Fruit fly (Drosophila melanogaster): Measurements from ENCODE around the gene CG12099.
A peak's percentile ranks its signal among the peaks of the same experiment; 100 is the strongest.

CG12099 gene

dm6 chr3L:1602064-1602832, 44.0 kb upstream of the CG12099 start, which contains the start of gene CG12104 (continued):
- TF ChIP-seq CG14667 (GFP tag; IDR thresholded peaks at IDR 0.05): no peak
- TF ChIP-seq ham (GFP tag; IDR thresholded peaks at IDR 0.05): no peak
- no peak for TF ChIP-seq abd-A (tag; optimal IDR thresholded peaks at IDR 0.05)
- no peak for TF ChIP-seq Dip2 (GFP tag; IDR thresholded peaks at IDR 0.05)
- TF ChIP-seq CG10147 (GFP tag; optimal IDR thresholded peaks at IDR 0.05): no peak
- TF ChIP-seq lmd (GFP tag; IDR thresholded peaks at IDR 0.05): no peak
- TF ChIP-seq CG31388 (GFP tag; optimal IDR thresholded peaks at IDR 0.05): no peak
- TF ChIP-seq az2 (GFP tag; optimal IDR thresholded peaks at IDR 0.05): no peak
- peak; percentile 27 for TF ChIP-seq CG1529 (GFP tag; optimal IDR thresholded peaks at IDR 0.05)
- peak; percentile 5 for TF ChIP-seq CTCF (GFP tag; optimal IDR thresholded peaks at IDR 0.05)
- no peak for TF ChIP-seq toy (GFP tag; IDR thresholded peaks at IDR 0.05)
- TF ChIP-seq ap (GFP tag; IDR thresholded peaks at IDR 0.05): no peak
- no peak for TF ChIP-seq slp2 (GFP tag; optimal IDR thresholded peaks at IDR 0.05)
- TF ChIP-seq CG16863 (GFP tag; optimal IDR thresholded peaks at IDR 0.05): no peak
- no peak for TF ChIP-seq CG32767 (GFP tag; IDR thresholded peaks at IDR 0.05)
- no peak for TF ChIP-seq CG10274 (GFP tag; optimal IDR thresholded peaks at IDR 0.05)
- no peak for TF ChIP-seq tap (tag; optimal IDR thresholded peaks at IDR 0.05)
- no peak for TF ChIP-seq sima (GFP tag; optimal IDR thresholded peaks at IDR 0.05)
- TF ChIP-seq fd64A (GFP tag; optimal IDR thresholded peaks at IDR 0.05): no peak
- no peak for TF ChIP-seq wdn (GFP tag; IDR thresholded peaks at IDR 0.05)
- no peak for TF ChIP-seq org-1 (GFP tag; optimal IDR thresholded peaks at IDR 0.05)
- no peak for TF ChIP-seq CG16779 (GFP tag; IDR thresholded peaks at IDR 0.05)
- TF ChIP-seq CG8765 (GFP tag; IDR thresholded peaks at IDR 0.05): no peak
- no peak for TF ChIP-seq CG31365 (tag; optimal IDR thresholded peaks at IDR 0.05)
- TF ChIP-seq slbo (GFP tag; IDR thresholded peaks at IDR 0.05): peak; percentile 38; the same call in 1 of the 2 replicates
- no peak for TF ChIP-seq jing (GFP tag; optimal IDR thresholded peaks at IDR 0.05)
- peak; percentile 15 for TF ChIP-seq Fer1 (GFP tag; optimal IDR thresholded peaks at IDR 0.05)
- TF ChIP-seq Bteb2 (GFP tag; optimal IDR thresholded peaks at IDR 0.05): no peak
- TF ChIP-seq CG15073 (GFP tag; optimal IDR thresholded peaks at IDR 0.05): no peak
- no peak for TF ChIP-seq Hand (GFP tag; optimal IDR thresholded peaks at IDR 0.05)
- TF ChIP-seq CG11456 (GFP tag; IDR thresholded peaks at IDR 0.05): no peak
- no peak for TF ChIP-seq Hr39 (optimal IDR thresholded peaks at IDR 0.05)
- no peak for TF ChIP-seq unc-4 (GFP tag; IDR thresholded peaks at IDR 0.05; ENCODE audit: partially characterized antibody)
- TF ChIP-seq HmgZ (tag; optimal IDR thresholded peaks at IDR 0.05): peak; percentile 38
- TF ChIP-seq ttk (GFP tag; IDR thresholded peaks at IDR 0.05): no peak
- TF ChIP-seq ab (GFP tag; optimal IDR thresholded peaks at IDR 0.05): no peak
- no peak for TF ChIP-seq fru (optimal IDR thresholded peaks at IDR 0.05)
- no peak for TF ChIP-seq CG4854 (GFP tag; optimal IDR thresholded peaks at IDR 0.05)
- no peak for TF ChIP-seq Doc2 (GFP tag; IDR thresholded peaks at IDR 0.05)
- TF ChIP-seq TFAM (GFP tag; optimal IDR thresholded peaks at IDR 0.05): no peak
- no peak for TF ChIP-seq z (GFP tag; IDR thresholded peaks at IDR 0.05)
- peak; percentile 42 for TF ChIP-seq CoRest (tag; optimal IDR thresholded peaks at IDR 0.05)
- TF ChIP-seq CG6272 (GFP tag; IDR thresholded peaks at IDR 0.05): no peak
- TF ChIP-seq CG1792 (GFP tag; optimal IDR thresholded peaks at IDR 0.05): no peak
- TF ChIP-seq Ptx1 (GFP tag; IDR thresholded peaks at IDR 0.05): no peak
- no peak for TF ChIP-seq CG4707 (GFP tag; optimal IDR thresholded peaks at IDR 0.05)
- TF ChIP-seq CG3407 (GFP tag; optimal IDR thresholded peaks at IDR 0.05): peak; percentile 23
- no peak for TF ChIP-seq klu (GFP tag; IDR thresholded peaks at IDR 0.05)
- TF ChIP-seq bowl (GFP tag; IDR thresholded peaks at IDR 0.05): no peak
- TF ChIP-seq tx (GFP tag; optimal IDR thresholded peaks at IDR 0.05): no peak
- TF ChIP-seq wek (GFP tag; optimal IDR thresholded peaks at IDR 0.05): no peak
- no peak for TF ChIP-seq D (optimal IDR thresholded peaks at IDR 0.05)
- TF ChIP-seq D (GFP tag; optimal IDR thresholded peaks at IDR 0.05): peak; percentile 14
- TF ChIP-seq CG4730 (GFP tag; IDR thresholded peaks at IDR 0.05): no peak
